Fruit fly (Drosophila melanogaster): Measurements from ENCODE around the gene CG14879.

The CG14879 gene

dm6 chr3R:16337053-16337385 lies 12.0 kb downstream of the CG14879 start (continued):
- peak; percentile 71 for TF ChIP-seq Neu2 (GFP tag; optimal IDR thresholded peaks at IDR 0.05; ENCODE audit: borderline replicate concordance)
- no peak for TF ChIP-seq Sry-β (GFP tag; optimal IDR thresholded peaks at IDR 0.05)
- TF ChIP-seq lmd (GFP tag; IDR thresholded peaks at IDR 0.05), result peak; percentile 60
- TF ChIP-seq CG9932 (GFP tag; IDR thresholded peaks at IDR 0.05), result no peak
- peak; percentile 83 for TF ChIP-seq CG10979 (tag; optimal IDR thresholded peaks at IDR 0.05)
- TF ChIP-seq vfl (GFP tag; optimal IDR thresholded peaks at IDR 0.05), result no peak
- TF ChIP-seq CG30431 (GFP tag; optimal IDR thresholded peaks at IDR 0.05), result peak; percentile 66
- TF ChIP-seq ftz-f1 (GFP tag; optimal IDR thresholded peaks at IDR 0.05), result no peak
- TF ChIP-seq en (GFP tag; optimal IDR thresholded peaks at IDR 0.05), result no peak
- TF ChIP-seq kah (GFP tag; optimal IDR thresholded peaks at IDR 0.05), result no peak
- TF ChIP-seq B-H2 (GFP tag; optimal IDR thresholded peaks at IDR 0.05), result no peak
- peak; percentile 5 for TF ChIP-seq psq (GFP tag; optimal IDR thresholded peaks at IDR 0.05)
- no peak for TF ChIP-seq usp (GFP tag; optimal IDR thresholded peaks at IDR 0.05)
- TF ChIP-seq ems (GFP tag; optimal IDR thresholded peaks at IDR 0.05), result no peak
- peak; percentile 37 for TF ChIP-seq dmrt99B (tag; optimal IDR thresholded peaks at IDR 0.05)
- peak; percentile 69 for TF ChIP-seq tin (GFP tag; optimal IDR thresholded peaks at IDR 0.05)
- peak; percentile 27; the same call in 1 of the 2 replicates for TF ChIP-seq Ptx1 (GFP tag; IDR thresholded peaks at IDR 0.05)
- no peak for TF ChIP-seq ase (GFP tag; IDR thresholded peaks at IDR 0.05)
- TF ChIP-seq NFAT (GFP tag; IDR thresholded peaks at IDR 0.05), result no peak
- TF ChIP-seq CrebB (tag; optimal IDR thresholded peaks at IDR 0.05), result no peak
- no peak for TF ChIP-seq Fer2 (tag; optimal IDR thresholded peaks at IDR 0.05)
- no peak for TF ChIP-seq Hr39 (optimal IDR thresholded peaks at IDR 0.05)
- no peak for TF ChIP-seq Dll (GFP tag; IDR thresholded peaks at IDR 0.05; ENCODE audit: partially characterized antibody)
- peak; percentile 98 for TF ChIP-seq zf30C (GFP tag; optimal IDR thresholded peaks at IDR 0.05)
- peak; percentile 36; the same call in 1 of the 2 replicates for TF ChIP-seq Awh (GFP tag; IDR thresholded peaks at IDR 0.05)
- TF ChIP-seq CG18262 (tag; optimal IDR thresholded peaks at IDR 0.05), result peak; percentile 83
- TF ChIP-seq NC2β (GFP tag; optimal IDR thresholded peaks at IDR 0.05), result peak; percentile 55
- no peak for TF ChIP-seq cad (GFP tag; optimal IDR thresholded peaks at IDR 0.05)
- peak; percentile 38 for TF ChIP-seq org-1 (GFP tag; optimal IDR thresholded peaks at IDR 0.05)
- no peak for TF ChIP-seq Dfd (GFP tag; optimal IDR thresholded peaks at IDR 0.05)
- no peak for TF ChIP-seq sc (optimal IDR thresholded peaks at IDR 0.05)
- TF ChIP-seq sc (GFP tag; optimal IDR thresholded peaks at IDR 0.05), result no peak
- TF ChIP-seq Hr78 (GFP tag; optimal IDR thresholded peaks at IDR 0.05), result peak in 1 of 2 experiments; percentile 56
- TF ChIP-seq grn (GFP tag; optimal IDR thresholded peaks at IDR 0.05), result no peak
- TF ChIP-seq trem (tag; optimal IDR thresholded peaks at IDR 0.05), result peak; percentile 40
- no peak for TF ChIP-seq Doc3 (GFP tag; IDR thresholded peaks at IDR 0.05; ENCODE audit: partially characterized antibody)
- TF ChIP-seq bsh (GFP tag; optimal IDR thresholded peaks at IDR 0.05), result peak; percentile 56 to 74
- TF ChIP-seq zen2 (GFP tag; IDR thresholded peaks at IDR 0.05; ENCODE audit: partially characterized antibody), result no peak
- peak; percentile 46; the same call in 1 of the 2 replicates for TF ChIP-seq Rx (GFP tag; IDR thresholded peaks at IDR 0.05)
- TF ChIP-seq nom (GFP tag; optimal IDR thresholded peaks at IDR 0.05), result no peak
- peak; percentile 63 for TF ChIP-seq pnt (GFP tag; optimal IDR thresholded peaks at IDR 0.05)
- no peak for TF ChIP-seq CG3995 (GFP tag; optimal IDR thresholded peaks at IDR 0.05)
- TF ChIP-seq sqz (GFP tag; optimal IDR thresholded peaks at IDR 0.05), result no peak
- TF ChIP-seq HHEX (GFP tag; optimal IDR thresholded peaks at IDR 0.05), result peak; percentile 20
- TF ChIP-seq CG11247 (GFP tag; IDR thresholded peaks at IDR 0.05), result no peak
- no peak for TF ChIP-seq BtbVII (GFP tag; optimal IDR thresholded peaks at IDR 0.05)
- TF ChIP-seq Atf3 (GFP tag; optimal IDR thresholded peaks at IDR 0.05), result peak; percentile 35
- no peak for TF ChIP-seq CG14014 (GFP tag; IDR thresholded peaks at IDR 0.05)
- peak; percentile 74 for TF ChIP-seq CG2202 (tag; optimal IDR thresholded peaks at IDR 0.05)
- TF ChIP-seq her (GFP tag; optimal IDR thresholded peaks at IDR 0.05), result no peak
- TF ChIP-seq jing (GFP tag; optimal IDR thresholded peaks at IDR 0.05), result peak; percentile 24
- no peak for TF ChIP-seq CG34224 (GFP tag; IDR thresholded peaks at IDR 0.05; ENCODE audit: partially characterized antibody)
